Fruit fly (Drosophila melanogaster): ENCODE measurements around the gene bves.

bves gene

dm6 chrX:21072953-21073352 is 19.2 kb downstream of the bves start (continued):
- TF ChIP-seq CG32006 (GFP tag; optimal IDR thresholded peaks at IDR 0.05) (peak; percentile 94), OdsH (GFP tag; optimal IDR thresholded peaks at IDR 0.05) (peak; percentile 88), Hr39 (GFP tag; optimal IDR thresholded peaks at IDR 0.05) (peak; percentile 80), CG8119 (GFP tag; IDR thresholded peaks at IDR 0.05) (peak; percentile 92), fkh (GFP tag; optimal IDR thresholded peaks at IDR 0.05) (no peak), salr (GFP tag; optimal IDR thresholded peaks at IDR 0.05) (peak; percentile 72 to 75), CG8319 (GFP tag; optimal IDR thresholded peaks at IDR 0.05) (peak; percentile 69), CG3032 (tag; optimal IDR thresholded peaks at IDR 0.05) (peak; percentile 87), CG8632 (GFP tag; optimal IDR thresholded peaks at IDR 0.05) (peak; percentile 80), Blimp-1 (GFP tag; optimal IDR thresholded peaks at IDR 0.05) (peak; percentile 53), CG4318 (GFP tag; optimal IDR thresholded peaks at IDR 0.05) (peak; percentile 77), dsx (GFP tag; optimal IDR thresholded peaks at IDR 0.05; ENCODE audit: poor library complexity, severe bottlenecking) (peak; percentile 90), CG6163 (GFP tag; IDR thresholded peaks at IDR 0.05) (peak; percentile 89), CG6276 (GFP tag; optimal IDR thresholded peaks at IDR 0.05) (peak; percentile 91), dac (GFP tag; optimal IDR thresholded peaks at IDR 0.05) (peak; percentile 82), eg (GFP tag; IDR thresholded peaks at IDR 0.05) (peak; percentile 90), CG7368 (GFP tag; optimal IDR thresholded peaks at IDR 0.05) (peak; percentile 80), svp (GFP tag) (peak; percentile 96), Sox15 (GFP tag; optimal IDR thresholded peaks at IDR 0.05) (peak; percentile 62), CG10669 (GFP tag; optimal IDR thresholded peaks at IDR 0.05) (peak; percentile 86), vri (GFP tag; optimal IDR thresholded peaks at IDR 0.05) (peak; percentile 75), Eip75B (GFP tag; optimal IDR thresholded peaks at IDR 0.05) (peak; percentile 89), fd85E (GFP tag; optimal IDR thresholded peaks at IDR 0.05) (peak; percentile 26), fd59A (GFP tag; optimal IDR thresholded peaks at IDR 0.05) (peak; percentile 85), Sox102F (GFP tag; optimal IDR thresholded peaks at IDR 0.05) (peak; percentile 88), Eip78C (GFP tag) (peak; percentile 97), lz (GFP tag; optimal IDR thresholded peaks at IDR 0.05) (peak; percentile 87), topi (GFP tag; optimal IDR thresholded peaks at IDR 0.05) (peak; percentile 88), net (GFP tag; optimal IDR thresholded peaks at IDR 0.05) (peak; percentile 89), Ets21C (GFP tag; optimal IDR thresholded peaks at IDR 0.05) (peak; percentile 68), Smox (GFP tag; optimal IDR thresholded peaks at IDR 0.05) (peak; percentile 84), CG11902 (GFP tag; optimal IDR thresholded peaks at IDR 0.05) (peak; percentile 62)

DNA sequence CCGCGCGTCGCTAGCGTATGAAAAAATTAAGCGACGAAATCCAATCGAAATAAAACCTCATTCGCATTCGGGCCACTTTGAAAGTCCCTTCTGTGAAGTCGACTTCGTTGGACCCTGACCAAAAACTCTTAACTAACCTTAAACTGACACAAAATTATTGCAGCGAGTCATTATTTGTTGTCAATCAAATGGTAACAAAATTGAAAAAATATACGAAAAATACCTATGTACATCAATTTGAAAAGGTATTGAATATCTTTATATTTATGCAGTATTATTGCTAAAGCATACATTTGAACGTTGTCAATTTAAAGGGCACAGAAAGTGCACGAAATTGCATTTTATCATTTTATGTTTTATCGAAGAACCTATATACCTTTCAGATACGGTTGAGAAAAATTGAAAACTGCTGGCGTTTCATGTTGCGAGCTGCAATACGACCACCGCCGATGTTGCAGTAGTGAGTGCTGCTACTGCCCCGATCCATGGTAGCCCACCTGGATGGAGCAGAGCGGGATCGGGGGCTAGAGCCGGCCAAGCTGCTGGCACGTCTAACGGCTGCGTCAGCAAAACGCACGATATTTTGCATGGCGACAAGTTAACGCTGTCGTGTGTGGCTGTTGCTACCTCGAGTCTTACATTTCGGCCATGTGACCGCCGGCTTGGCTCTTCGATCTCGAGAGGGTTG is 20.0 kb downstream of the bves start:
- TF ChIP-seq Met (GFP tag; optimal IDR thresholded peaks at IDR 0.05) (peak; percentile 64), CG16779 (tag; optimal IDR thresholded peaks at IDR 0.05) (peak; percentile 8), Hr39 (GFP tag; optimal IDR thresholded peaks at IDR 0.05) (peak; percentile 67), CG6276 (GFP tag; optimal IDR thresholded peaks at IDR 0.05) (peak; percentile 68), CG11294 (GFP tag; IDR thresholded peaks at IDR 0.05) (no peak), Ets96B (tag; optimal IDR thresholded peaks at IDR 0.05) (peak; percentile 35), CG9139 (GFP tag; optimal IDR thresholded peaks at IDR 0.05) (no peak), fkh (GFP tag; optimal IDR thresholded peaks at IDR 0.05) (no peak), Ets21C (GFP tag; optimal IDR thresholded peaks at IDR 0.05) (peak; percentile 53), Sox14 (GFP tag; optimal IDR thresholded peaks at IDR 0.05) (peak; percentile 60), CG6808 (GFP tag; optimal IDR thresholded peaks at IDR 0.05) (no peak), fd85E (GFP tag; optimal IDR thresholded peaks at IDR 0.05) (no peak), CG31627 (GFP tag; optimal IDR thresholded peaks at IDR 0.05) (peak; percentile 55), acj6 (GFP tag; optimal IDR thresholded peaks at IDR 0.05) (peak; percentile 56), eg (GFP tag; IDR thresholded peaks at IDR 0.05) (peak; percentile 46; the same call in 1 of the 3 replicates), vri (GFP tag; optimal IDR thresholded peaks at IDR 0.05) (no peak), Eip78C (GFP tag) (peak; percentile 93), lz (GFP tag; optimal IDR thresholded peaks at IDR 0.05) (peak; percentile 63), CG8632 (GFP tag; optimal IDR thresholded peaks at IDR 0.05) (peak; percentile 47), CG3032 (tag; optimal IDR thresholded peaks at IDR 0.05) (peak; percentile 42), dac (GFP tag; optimal IDR thresholded peaks at IDR 0.05) (peak; percentile 53), CG6854 (GFP tag; optimal IDR thresholded peaks at IDR 0.05) (no peak), Eip93F (GFP tag; optimal IDR thresholded peaks at IDR 0.05) (no peak), Gug (GFP tag; IDR thresholded peaks at IDR 0.05) (0 out of 2 replicates have a peak, but pooled peaks have one; percentile 21), CG8319 (GFP tag; optimal IDR thresholded peaks at IDR 0.05) (peak; percentile 18), CG4318 (GFP tag; optimal IDR thresholded peaks at IDR 0.05) (peak; percentile 75), CG11762 (GFP tag; optimal IDR thresholded peaks at IDR 0.05; ENCODE audit: insufficient read depth) (peak; percentile 20), CG15336 (GFP tag; IDR thresholded peaks at IDR 0.05) (peak; percentile 40; the same call in 1 of the 2 replicates), Hr38 (GFP tag; optimal IDR thresholded peaks at IDR 0.05) (no peak), spab (GFP tag; optimal IDR thresholded peaks at IDR 0.05) (no peak)

Measured in whole organism, prepupa.